Fruit fly (Drosophila melanogaster) whole organism, embryonic: ENCODE measurements around the gene Vajk3.
A peak's percentile ranks its signal among the peaks of the same experiment; 100 is the strongest.

Experiments
- Awh ChIP-seq: fragments of 200-800 bp; sonication (Bioruptor generic); IDR thresholded peaks from 2 replicates; pipeline ENCODE4, ENCODE4 v1.3.6; 2022; ENCODE audit warnings: missing biosample characterization, missing genetic modification characterization
- CG11085 ChIP-seq: fragments of 200-800 bp; sonication (Bioruptor generic); IDR thresholded peaks from 2 replicates; pipeline ENCODE4 v1.3.6; 2022; ENCODE audit warnings: missing biosample characterization, missing genetic modification characterization
- CG14860 ChIP-seq: fragments of 200-800 bp; sonication (Bioruptor generic); IDR thresholded peaks from 3 replicates; pipeline ENCODE4 v1.3.6; 2022; ENCODE audit warnings: missing biosample characterization, missing genetic modification characterization; ENCODE audit not compliant: partially characterized antibody
- CG15479 ChIP-seq: fragments of 200-800 bp; sonication (Bioruptor generic); optimal IDR thresholded peaks from 3 replicates; lab custom pipeline; 2019; ENCODE audit warnings: missing biosample characterization, mild to moderate bottlenecking, missing genetic modification characterization, moderate library complexity
- CG4617 ChIP-seq: fragments of 200-800 bp; sonication (Bioruptor generic); optimal IDR thresholded peaks from 3 replicates; lab custom pipeline; 2016; ENCODE audit warnings: missing biosample characterization, missing genetic modification characterization, borderline replicate concordance
- CG6683 ChIP-seq: fragments of 200-800 bp; sonication (Bioruptor generic); optimal IDR thresholded peaks from 2 replicates; lab custom pipeline; 2017; ENCODE audit warnings: missing biosample characterization, mild to moderate bottlenecking, missing genetic modification characterization, missing genetic modification reagents
- CG6765 ChIP-seq: fragments of 200-800 bp; sonication (Bioruptor generic); optimal IDR thresholded peaks from 3 replicates; lab custom pipeline; 2017; ENCODE audit warnings: missing biosample characterization, mild to moderate bottlenecking, missing genetic modification characterization
- Dad ChIP-seq: fragments of 200-800 bp; sonication (Bioruptor generic); optimal IDR thresholded peaks from 3 replicates; lab custom pipeline; 2016; ENCODE audit warnings: missing biosample characterization, missing genetic modification characterization
- Gsc ChIP-seq: fragments of 200-800 bp; sonication (Bioruptor generic); IDR thresholded peaks from 2 replicates; pipeline ENCODE4 v1.3.6; 2022; ENCODE audit warnings: missing biosample characterization, missing genetic modification characterization
- Pdp1 ChIP-seq, 2 experiments: fragments of 200-800 bp; sonication (Bioruptor generic); optimal IDR thresholded peaks; 3 replicates each; lab custom pipeline; 2016; ENCODE audit warnings: missing biosample characterization in 2 of 2, missing genetic modification characterization in 2 of 2, mild to moderate bottlenecking in 1 of 2, moderate library complexity in 1 of 2
- Scr ChIP-seq: fragments of 200-800 bp; sonication (Bioruptor generic); IDR thresholded peaks from 2 replicates; pipeline ENCODE4 v1.3.6; 2022; ENCODE audit warnings: missing biosample characterization, missing genetic modification characterization; ENCODE audit not compliant: partially characterized antibody
- Trl ChIP-seq, 3 experiments: fragments of >200 bp in 2 of 3; fragments of 200-800 bp in 1 of 3; sonication (Bioruptor generic) in 1 of 3; optimal IDR thresholded peaks; 2 replicates in 1 of 3; 3 replicates in 2 of 3; lab custom pipeline; 2016 to 2017; ENCODE audit warnings: missing biosample characterization in 1 of 3, missing genetic modification characterization in 1 of 3
- bbx ChIP-seq: fragments of 200-800 bp; sonication (Bioruptor generic); IDR thresholded peaks from 2 replicates; pipeline ENCODE4 v1.3.6; 2022; ENCODE audit warnings: missing biosample characterization, missing genetic modification characterization; ENCODE audit not compliant: partially characterized antibody
- cg ChIP-seq: fragments of 200-800 bp; sonication (Bioruptor generic); optimal IDR thresholded peaks from 3 replicates; lab custom pipeline; 2019; ENCODE audit warnings: missing biosample characterization, mild to moderate bottlenecking, missing genetic modification characterization, moderate library complexity
- dpn ChIP-seq, 2 experiments: fragments of 200-800 bp; sonication (Bioruptor generic); optimal IDR thresholded peaks; 3 replicates each; lab custom pipeline; 2016; ENCODE audit warnings: missing biosample characterization in 2 of 2, missing genetic modification characterization in 2 of 2
- dysf ChIP-seq: fragments of 200-800 bp; sonication (Bioruptor generic); IDR thresholded peaks from 3 replicates; pipeline ENCODE4 v1.3.6; 2022; ENCODE audit warnings: missing biosample characterization, missing genetic modification characterization
- grau ChIP-seq: fragments of 200-800 bp; optimal IDR thresholded peaks from 3 replicates; lab custom pipeline; 2019; ENCODE audit warnings: missing biosample characterization, mild to moderate bottlenecking, missing genetic modification characterization, moderate library complexity
- hbn ChIP-seq: fragments of 200-800 bp; sonication (Bioruptor generic); IDR thresholded peaks from 2 replicates; pipeline ENCODE4 v1.3.6; 2022; ENCODE audit warnings: missing biosample characterization, missing genetic modification characterization; ENCODE audit not compliant: partially characterized antibody
- sima ChIP-seq: fragments of 200-800 bp; sonication (Bioruptor generic); optimal IDR thresholded peaks from 2 replicates; lab custom pipeline; 2016; ENCODE audit warnings: missing biosample characterization, missing genetic modification characterization
- sr ChIP-seq: fragments of 200-800 bp; sonication (Bioruptor generic); IDR thresholded peaks from 3 replicates; pipeline ENCODE4 v1.3.6; 2022; ENCODE audit warnings: missing biosample characterization, missing genetic modification characterization
- wek ChIP-seq: fragments of 200-800 bp; sonication (Bioruptor generic); optimal IDR thresholded peaks from 3 replicates; lab custom pipeline; 2018; ENCODE audit warnings: missing biosample characterization, mild to moderate bottlenecking, missing genetic modification characterization, moderate library complexity

Gene Vajk3

dm6 chr2L:13904331-13904911 lies 42.9 kb downstream of the Vajk3 start, which contains the start of gene Smg5 (continued):
- TF ChIP-seq Scr (GFP tag; lab: Robert Waterston, UW) (peak; percentile 80), CG6683 (GFP tag; lab: Kevin White, UChicago) (peak; percentile 20), sima (GFP tag; lab: Kevin White, UChicago) (peak; percentile 85), CG11085 (peak; percentile 88), CG4617 (peak; percentile 95), dysf (GFP tag; lab: Robert Waterston, UW) (peak; percentile 98), CG14860 (GFP tag; lab: Robert Waterston, UW) (peak; percentile 97), CG6765 (GFP tag; lab: Kevin White, UChicago) (peak; percentile 62)

dm6 chr2L:13903796-13904330 lies 43.4 kb downstream of the Vajk3 start:
- no peak for TF ChIP-seq bbx (GFP tag; lab: Robert Waterston, UW)
- peak; percentile 57 for TF ChIP-seq wek (GFP tag; lab: Kevin White, UChicago)
- no peak for TF ChIP-seq Gsc (GFP tag; lab: Robert Waterston, UW)
- peak; percentile 83 for TF ChIP-seq grau (tag; lab: Kevin White, UChicago)
- TF ChIP-seq Trl (optimal IDR thresholded peaks at IDR 0.05; lab: Kevin White, UChicago): peak in 1 of 2 experiments; percentile 2
- no peak for TF ChIP-seq Trl (GFP tag; optimal IDR thresholded peaks at IDR 0.05; lab: Kevin White, UChicago)
- TF ChIP-seq Pdp1 (GFP tag; optimal IDR thresholded peaks at IDR 0.05; lab: Kevin White, UChicago): peak in 1 of 2 experiments; percentile 97
- no peak for TF ChIP-seq Awh (GFP tag; lab: Robert Waterston, UW)
- 0 out of 3 replicates have a peak, but pooled peaks have one; percentile 11 for TF ChIP-seq sr (GFP tag; lab: Robert Waterston, UW)
- TF ChIP-seq cg (GFP tag; lab: Kevin White, UChicago): peak; percentile 84
- TF ChIP-seq Dad: no peak
- TF ChIP-seq dpn (GFP tag; optimal IDR thresholded peaks at IDR 0.05; lab: Kevin White, UChicago): peak in 1 of 2 experiments; percentile 23

- 0 out of 2 replicates have a peak, but pooled peaks have one; percentile 24 for TF ChIP-seq bbx (GFP tag; lab: Robert Waterston, UW)
- no peak for TF ChIP-seq hbn (GFP tag; lab: Robert Waterston, UW)
- no peak for TF ChIP-seq dpn (GFP tag; optimal IDR thresholded peaks at IDR 0.05; lab: Kevin White, UChicago)
- peak; percentile 43 for TF ChIP-seq CG15479 (GFP tag; lab: Kevin White, UChicago)
Observed at dm6 chr2L:13900111-13900930, 47.0 kb downstream of the Vajk3 start.
